Worm (Caenorhabditis elegans) whole organism, L4 larva: ENCODE measurements around the gene T05A8.6.

Source experiments
- D1046.2 ChIP-seq: fragments of 200-800 bp; sonication (Bioruptor generic); IDR thresholded peaks from 2 replicates; pipeline ENCODE4 v1.3.6; 2022; ENCODE audit warnings: missing genetic modification characterization, missing compliant biosample characterization
- F26F4.8 ChIP-seq: fragments of 200-800 bp; sonication (Bioruptor generic); conservative IDR thresholded peaks from 2 replicates; pipeline ENCODE4 v1.3.6; 2022; ENCODE audit warnings: missing genetic modification characterization, missing compliant biosample characterization
- F44E2.7 ChIP-seq: fragments of 200-800 bp; sonication (Bioruptor generic); IDR thresholded peaks from 2 replicates; pipeline ENCODE4 v2.1.2; 2022; ENCODE audit warnings: missing genetic modification characterization, missing compliant biosample characterization
- T26A8.4 ChIP-seq: fragments of 200-800 bp; sonication (Bioruptor generic); IDR thresholded peaks from 2 replicates; pipeline ENCODE4 v1.3.6; 2022; ENCODE audit warnings: missing genetic modification characterization, missing compliant biosample characterization
- Y75B8A.6 ChIP-seq: fragments of 200-800 bp; sonication (Bioruptor generic); IDR thresholded peaks from 2 replicates; pipeline ENCODE4 v1.3.6; 2022; ENCODE audit warnings: missing genetic modification reagents, missing genetic modification characterization, missing compliant biosample characterization
- ZK337.2 ChIP-seq: fragments of 200-800 bp; sonication (Bioruptor generic); IDR thresholded peaks from 2 replicates; pipeline ENCODE4 v1.3.6; 2022; ENCODE audit warnings: missing genetic modification reagents, missing genetic modification characterization, missing compliant biosample characterization
- attf-4 ChIP-seq: sonication (generic microtip); optimal IDR thresholded peaks from 3 replicates; lab custom pipeline; 2017; ENCODE audit warnings: missing biosample characterization, missing genetic modification characterization
- ceh-28 ChIP-seq: fragments of 150-350 bp; optimal IDR thresholded peaks from 2 replicates; lab custom pipeline; 2014; ENCODE audit warnings: missing biosample characterization, missing genetic modification reagents, missing genetic modification characterization
- ces-1 ChIP-seq: fragments of 150-350 bp; sonication (generic microtip); optimal IDR thresholded peaks from 4 replicates; lab custom pipeline; 2014; ENCODE audit warnings: missing biosample characterization, missing genetic modification reagents, missing genetic modification characterization
- cey-2 ChIP-seq: sonication (generic microtip); optimal IDR thresholded peaks from 3 replicates; lab custom pipeline; 2017; ENCODE audit warnings: missing genetic modification characterization, mild to moderate bottlenecking, missing compliant biosample characterization, antibody characterized with exemption, borderline replicate concordance; ENCODE audit not compliant: insufficient read depth
- ctbp-1 ChIP-seq: fragments of 200-800 bp; sonication (Bioruptor generic); IDR thresholded peaks from 2 replicates; pipeline ENCODE4 v1.3.6; 2022; ENCODE audit warnings: missing genetic modification reagents, missing genetic modification characterization, missing compliant biosample characterization
- daf-12 ChIP-seq: fragments of 150-350 bp; optimal IDR thresholded peaks from 2 replicates; lab custom pipeline; 2014; ENCODE audit warnings: missing biosample characterization, missing genetic modification reagents, missing genetic modification characterization
- daf-16 ChIP-seq, 3 experiments: sonication (generic microtip); optimal IDR thresholded peaks; 2 replicates each; lab custom pipeline; 2016 to 2017; ENCODE audit warnings: missing genetic modification characterization in 3 of 3, missing genetic modification reagents in 3 of 3, mild to moderate bottlenecking in 2 of 3, missing compliant biosample characterization in 2 of 3, missing biosample characterization in 1 of 3, moderate library complexity in 1 of 3
- daf-8 ChIP-seq: fragments of 200-800 bp; sonication (Bioruptor generic); IDR thresholded peaks from 2 replicates; pipeline ENCODE4 v1.3.6; 2022; ENCODE audit warnings: missing genetic modification characterization, missing compliant biosample characterization
- dmd-6 ChIP-seq: fragments of 200-800 bp; sonication (Bioruptor generic); IDR thresholded peaks from 2 replicates; pipeline ENCODE4 v1.3.6; 2022; ENCODE audit warnings: missing genetic modification reagents, missing genetic modification characterization, missing compliant biosample characterization
- dmd-8 ChIP-seq: fragments of 200-800 bp; sonication (Bioruptor generic); IDR thresholded peaks from 2 replicates; pipeline ENCODE4 v1.3.6; 2022; ENCODE audit warnings: missing genetic modification characterization, missing compliant biosample characterization
- dve-1 ChIP-seq: sonication (generic microtip); optimal IDR thresholded peaks from 2 replicates; lab custom pipeline; 2017; ENCODE audit warnings: antibody characterized with exemption, mild to moderate bottlenecking, missing genetic modification characterization, missing compliant biosample characterization; ENCODE audit not compliant: insufficient read depth
- egl-43 ChIP-seq: fragments of 200-800 bp; sonication (Bioruptor generic); IDR thresholded peaks from 2 replicates; pipeline ENCODE4 v1.3.6; 2022; ENCODE audit warnings: missing genetic modification reagents, missing genetic modification characterization, missing compliant biosample characterization
- fkh-10 ChIP-seq: fragments of 150-350 bp; optimal IDR thresholded peaks from 2 replicates; lab custom pipeline; 2014; ENCODE audit warnings: missing biosample characterization, missing genetic modification reagents, missing genetic modification characterization
- hlh-11 ChIP-seq: fragments of 200-800 bp; sonication (Bioruptor generic); optimal IDR thresholded peaks from 2 replicates; lab custom pipeline; 2018; ENCODE audit warnings: mild to moderate bottlenecking, missing genetic modification characterization, missing compliant biosample characterization
- hlh-30 ChIP-seq: sonication (generic microtip); optimal IDR thresholded peaks from 2 replicates; lab custom pipeline; 2017; ENCODE audit warnings: antibody characterized with exemption, mild to moderate bottlenecking, missing genetic modification characterization, missing compliant biosample characterization; ENCODE audit not compliant: insufficient read depth
- lim-7 ChIP-seq: fragments of 200-800 bp; sonication (Bioruptor generic); IDR thresholded peaks from 2 replicates; pipeline ENCODE4 v1.3.6; 2022; ENCODE audit warnings: missing genetic modification characterization, missing compliant biosample characterization
- lin-29 ChIP-seq: fragments of 200-800 bp; sonication (Bioruptor generic); IDR thresholded peaks from 2 replicates; pipeline ENCODE4 v1.3.6; 2022; ENCODE audit warnings: missing genetic modification reagents, missing genetic modification characterization, missing compliant biosample characterization
- madf-5 ChIP-seq, 2 experiments: fragments of 200-800 bp; sonication (Bioruptor generic); IDR thresholded peaks; 2 replicates each; pipeline ENCODE4 v1.3.6; 2022; ENCODE audit warnings: missing compliant biosample characterization in 2 of 2, missing genetic modification characterization in 2 of 2
- madf-9 ChIP-seq: fragments of 200-800 bp; sonication (Bioruptor generic); conservative IDR thresholded peaks from 2 replicates; pipeline ENCODE4 v1.3.6; 2022; ENCODE audit warnings: missing genetic modification reagents, missing genetic modification characterization, missing compliant biosample characterization
- mep-1 ChIP-seq: fragments of 150-350 bp; sonication (generic microtip); optimal IDR thresholded peaks from 3 replicates; lab custom pipeline; 2014; ENCODE audit warnings: missing biosample characterization, missing genetic modification characterization
- mxl-2 ChIP-seq: fragments of 200-800 bp; sonication (Bioruptor generic); conservative IDR thresholded peaks from 2 replicates; pipeline ENCODE4 v1.3.6; 2022; ENCODE audit warnings: missing genetic modification reagents, missing genetic modification characterization, missing compliant biosample characterization
- nhr-237 ChIP-seq: sonication (generic microtip); optimal IDR thresholded peaks from 2 replicates; lab custom pipeline; 2017; ENCODE audit warnings: missing biosample characterization, missing genetic modification characterization
- nhr-48 ChIP-seq: sonication (generic microtip); optimal IDR thresholded peaks from 2 replicates; lab custom pipeline; 2016; ENCODE audit warnings: mild to moderate bottlenecking, missing genetic modification characterization, missing compliant biosample characterization
- pha-4 ChIP-seq, 2 experiments: fragments of 150-350 bp in 1 of 2; fragments of 200-800 bp in 1 of 2; sonication (Bioruptor generic) in 1 of 2; IDR thresholded peaks in 1 of 2; optimal IDR thresholded peaks in 1 of 2; 2 replicates each; pipeline versions ENCODE4 v1.3.6 to Lab custom; 2014 to 2022; ENCODE audit warnings: missing genetic modification characterization in 2 of 2, missing genetic modification reagents in 2 of 2, missing biosample characterization in 1 of 2, missing compliant biosample characterization in 1 of 2
- php-3 ChIP-seq: fragments of 200-800 bp; sonication (Bioruptor generic); IDR thresholded peaks from 2 replicates; pipeline ENCODE4 v1.3.6; 2022; ENCODE audit warnings: missing genetic modification reagents, missing genetic modification characterization, missing compliant biosample characterization
- set-16 ChIP-seq: fragments of 200-800 bp; sonication (Bioruptor generic); IDR thresholded peaks from 2 replicates; pipeline ENCODE4 v1.3.6; 2022; ENCODE audit warnings: missing genetic modification reagents, missing genetic modification characterization, missing compliant biosample characterization
- snpc-1.2 ChIP-seq: fragments of 200-800 bp; sonication (Bioruptor generic); IDR thresholded peaks from 2 replicates; pipeline ENCODE4 v1.3.6; 2022; ENCODE audit warnings: missing genetic modification reagents, missing genetic modification characterization, missing compliant biosample characterization
- unc-39 ChIP-seq: sonication (generic microtip); optimal IDR thresholded peaks from 2 replicates; lab custom pipeline; 2017; ENCODE audit warnings: missing biosample characterization, missing genetic modification characterization
- unc-62 ChIP-seq, 3 experiments: fragments of 150-350 bp in 1 of 3; sonication (generic microtip); optimal IDR thresholded peaks in 2 of 3; peaks in 1 of 3; 1 replicate in 1 of 3; 2 replicates in 2 of 3; lab custom pipeline; 2014 to 2017; ENCODE audit warnings: missing biosample characterization in 3 of 3, missing genetic modification characterization in 3 of 3, missing genetic modification reagents in 3 of 3, missing genotype in 1 of 3
- vab-7 ChIP-seq: fragments of 200-800 bp; sonication (Bioruptor generic); IDR thresholded peaks from 2 replicates; pipeline ENCODE4 v1.3.6; 2022; ENCODE audit warnings: missing genetic modification reagents, missing genetic modification characterization, missing compliant biosample characterization
- ztf-7 ChIP-seq: fragments of 150-350 bp; optimal IDR thresholded peaks from 2 replicates; lab custom pipeline; 2014; ENCODE audit warnings: missing biosample characterization, missing genetic modification characterization

T05A8.6 gene

DNA sequence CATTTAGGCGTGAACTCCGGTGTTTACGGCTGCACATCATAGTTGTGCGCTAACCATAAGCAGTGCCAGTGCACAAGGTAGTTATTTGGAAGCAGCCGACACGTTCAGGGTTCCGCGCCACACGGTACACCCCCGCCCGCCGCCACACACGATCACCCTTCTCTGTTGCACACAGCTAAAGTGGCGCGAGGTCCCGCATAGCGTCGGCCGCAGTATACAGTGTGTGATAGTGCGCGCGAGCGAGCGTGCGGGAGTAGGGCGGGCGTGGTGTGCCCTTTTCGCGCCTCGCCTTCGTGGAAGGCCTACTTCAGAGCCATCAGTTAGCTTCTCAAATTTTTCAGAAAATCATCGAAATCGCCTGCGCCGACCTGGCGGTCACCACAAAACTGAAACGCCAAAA is 2.6 kb downstream of the T05A8.6 start:
- TF ChIP-seq T26A8.4 (GFP tag; lab: Robert Waterston, UW) (no peak), attf-4 (tag; lab: Kevin White, UChicago) (no peak), unc-39 (tag; lab: Kevin White, UChicago) (no peak), lin-29 (GFP tag; lab: Robert Waterston, UW) (0 out of 2 replicates have a peak, but pooled peaks have one; percentile 19), lim-7 (GFP tag; lab: Robert Waterston, UW) (peak; percentile 34; the same call in 1 of the 2 replicates), ztf-7 (tag; lab: Kevin White, UChicago) (no peak), daf-8 (no peak), fkh-10 (no peak), ctbp-1 (GFP tag; lab: Robert Waterston, UW) (no peak), ceh-28 (tag; lab: Kevin White, UChicago) (no peak), dmd-6 (GFP tag; lab: Robert Waterston, UW) (no peak), hlh-30 (tag; lab: Kevin White, UChicago) (no peak), nhr-48 (tag; lab: Kevin White, UChicago) (no peak), ces-1 (GFP tag; lab: Kevin White, UChicago) (no peak), ZK337.2 (GFP tag; lab: Robert Waterston, UW) (no peak), cey-2 (tag; lab: Kevin White, UChicago) (no peak), daf-16 (GFP tag; optimal IDR thresholded peaks at IDR 0.05; lab: Kevin White, UChicago) (no peak), daf-16 (tag; optimal IDR thresholded peaks at IDR 0.05; lab: Kevin White, UChicago) (no peak), unc-62 (GFP tag; optimal IDR thresholded peaks at IDR 0.05 in 1 of 2; lab: Kevin White, UChicago) (no peak), unc-62 (tag; optimal IDR thresholded peaks at IDR 0.05; lab: Kevin White, UChicago) (no peak), snpc-1.2 (GFP tag; lab: Robert Waterston, UW) (no peak), mxl-2 (GFP tag; lab: Robert Waterston, UW) (no peak), set-16 (GFP tag; lab: Robert Waterston, UW) (peak; percentile 82), php-3 (GFP tag; lab: Robert Waterston, UW) (0 out of 2 replicates have a peak, but pooled peaks have one; percentile 12), hlh-11 (tag; lab: Kevin White, UChicago) (no peak), daf-12 (tag; lab: Kevin White, UChicago) (no peak), nhr-237 (no peak), pha-4 (GFP tag; IDR thresholded peaks at IDR 0.05; lab: Robert Waterston, UW) (no peak), pha-4 (tag; optimal IDR thresholded peaks at IDR 0.05; lab: Kevin White, UChicago) (no peak), mep-1 (tag; lab: Kevin White, UChicago) (no peak)

DNA sequence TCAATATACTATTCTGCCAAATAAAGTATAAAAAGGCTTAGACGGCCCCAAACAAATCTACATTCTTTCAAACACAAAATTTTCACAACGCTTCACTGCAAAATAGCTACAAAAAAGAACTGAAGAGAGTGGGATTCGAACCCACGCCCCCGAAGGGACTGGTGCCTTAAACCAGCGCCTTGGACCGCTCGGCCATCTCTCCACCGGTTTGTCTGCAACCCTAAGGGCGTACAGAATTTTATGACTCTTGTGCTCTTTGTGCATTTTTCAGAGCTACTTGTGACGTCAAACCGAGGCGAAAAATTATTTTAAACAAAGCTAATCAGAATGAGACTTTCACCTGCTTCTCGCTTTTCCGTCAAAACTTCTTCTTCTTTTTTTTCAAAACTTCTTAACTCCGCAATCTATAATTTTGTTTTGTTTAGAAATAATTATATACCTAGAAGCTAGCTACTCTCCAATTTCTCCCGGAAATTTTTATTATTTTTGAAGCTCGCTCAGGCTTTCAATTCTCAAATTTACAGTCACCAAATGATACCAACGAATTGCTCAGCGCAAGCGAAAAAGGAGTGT is 3.3 kb downstream of the T05A8.6 start, which contains the start of gene T05A8.8:
TSS of gene T05A8.8 (plus strand) at position 523 of the 573 bp plus-strand sequence.
- TF ChIP-seq egl-43 = peak; percentile 67
- 0 out of 2 replicates have a peak, but pooled peaks have one; percentile 35 for TF ChIP-seq vab-7 (GFP tag; lab: Robert Waterston, UW)
- 0 out of 2 replicates have a peak, but pooled peaks have one; percentile 15 for TF ChIP-seq madf-9
- TF ChIP-seq dmd-8 (GFP tag; lab: Robert Waterston, UW) = 0 out of 2 replicates have a peak, but pooled peaks have one; percentile 5
- peak in 1 of 2 experiments; percentile 51 for TF ChIP-seq unc-62 (GFP tag; optimal IDR thresholded peaks at IDR 0.05 in 1 of 2; lab: Kevin White, UChicago)
- TF ChIP-seq unc-62 (tag; optimal IDR thresholded peaks at IDR 0.05; lab: Kevin White, UChicago) = no peak
- TF ChIP-seq dve-1 (tag; lab: Kevin White, UChicago) = no peak
- TF ChIP-seq D1046.2 = 0 out of 2 replicates have a peak, but pooled peaks have one; percentile 36
- 0 out of 4 replicates have a peak, but pooled peaks have one; percentile 27 to 41 for TF ChIP-seq madf-5 (GFP tag; IDR thresholded peaks at IDR 0.05; lab: Robert Waterston, UW)
- TF ChIP-seq F26F4.8 = peak; percentile 70; the same call in 1 of the 2 replicates
- 0 out of 2 replicates have a peak, but pooled peaks have one; percentile 48 for TF ChIP-seq lim-7 (GFP tag; lab: Robert Waterston, UW)
- no peak for TF ChIP-seq F44E2.7 (GFP tag; lab: Robert Waterston, UW)
- TF ChIP-seq daf-12 (tag; lab: Kevin White, UChicago) = no peak
- TF ChIP-seq Y75B8A.6 (GFP tag; lab: Robert Waterston, UW) = 0 out of 2 replicates have a peak, but pooled peaks have one; percentile 34
